Worm (Caenorhabditis elegans): ENCODE results near the gene R09E10.8.
"Not testable (repeated sequence)": the region's sequence is repeated elsewhere in the genome, so short reads cannot be mapped to it uniquely, and the experiment has no call there.

DNA sequence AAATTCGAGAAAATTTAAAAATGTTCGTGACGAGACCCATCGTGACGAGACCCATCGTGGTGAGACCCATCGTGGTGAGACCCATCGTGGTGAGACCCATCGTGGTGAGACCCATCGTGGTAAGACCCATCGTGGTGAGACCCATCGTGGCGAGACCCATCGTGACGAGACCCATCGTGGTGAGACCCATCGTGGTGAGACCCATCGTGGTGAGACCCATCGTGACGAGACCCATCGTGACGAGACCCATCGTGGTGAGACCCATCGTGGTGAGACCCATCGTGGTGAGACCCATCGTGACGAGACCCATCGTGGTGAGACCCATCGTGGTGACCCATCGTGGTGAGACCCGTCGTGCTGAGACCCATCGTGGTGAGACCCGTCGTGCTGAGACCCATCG lies 47.3 kb downstream of the R09E10.8 start:
- not testable (repeated sequence) for TF ChIP-seq aly-1 (tag; optimal IDR thresholded peaks at IDR 0.05); tbx-37 (GFP tag; conservative IDR thresholded peaks at IDR 0.05); pes-1 (GFP tag; IDR thresholded peaks at IDR 0.05)
- TF ChIP-seq flt-1 (GFP tag; IDR thresholded peaks at IDR 0.05) = 0 out of 2 replicates have a peak, but pooled peaks have one; percentile 27

Measured in whole organism, early embryonic.